Worm (Caenorhabditis elegans): Measurements from ENCODE around the gene nhr-186.
A peak's percentile ranks its signal among the peaks of the same experiment; 100 is the strongest.

nhr-186 gene

DNA sequence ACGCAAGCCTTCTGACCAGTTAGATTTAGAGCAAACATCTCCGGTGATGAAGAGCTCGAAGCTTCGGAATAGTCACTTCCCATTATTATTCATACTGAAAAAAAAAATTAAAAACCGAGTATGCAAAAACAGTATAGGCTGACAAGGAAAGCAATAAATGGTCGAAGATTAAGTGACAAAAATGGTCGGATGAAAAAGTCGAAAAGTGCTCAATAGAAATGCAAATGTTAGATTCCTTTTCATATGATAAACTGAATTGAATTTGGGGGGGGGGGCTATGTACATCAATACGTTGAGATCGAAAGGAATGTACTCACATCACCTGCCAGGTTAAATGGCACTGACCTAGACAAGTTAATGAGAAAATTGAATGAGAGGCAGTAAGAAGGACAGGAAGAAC lies 8.1 kb upstream of the nhr-186 start, which contains the start of gene nhr-187:
nhr-187 (minus strand) TSS at position 101 of the 400 bp plus-strand sequence.
- no peak for TF ChIP-seq mep-1 (tag; optimal IDR thresholded peaks at IDR 0.05)
- no peak for TF ChIP-seq ceh-63 (GFP tag; optimal IDR thresholded peaks at IDR 0.05)
- no peak for TF ChIP-seq zip-4 (GFP tag; optimal IDR thresholded peaks at IDR 0.05)
- no peak for TF ChIP-seq nhr-76 (tag; optimal IDR thresholded peaks at IDR 0.05)
- TF ChIP-seq elt-3 (tag; optimal IDR thresholded peaks at IDR 0.05), result no peak
- no peak for TF ChIP-seq fkh-10 (GFP tag; optimal IDR thresholded peaks at IDR 0.05)
- no peak for TF ChIP-seq C34B4.2 (tag; optimal IDR thresholded peaks at IDR 0.05)
- no peak for TF ChIP-seq nhr-19 (GFP tag; conservative IDR thresholded peaks at IDR 0.05)
- no peak for TF ChIP-seq blmp-1 (tag; optimal IDR thresholded peaks at IDR 0.05)
- no peak for TF ChIP-seq lin-13 (GFP tag; optimal IDR thresholded peaks at IDR 0.05)
- no peak for TF ChIP-seq ceh-82 (tag; optimal IDR thresholded peaks at IDR 0.05)
- no peak for TF ChIP-seq swsn-7 (tag; optimal IDR thresholded peaks at IDR 0.05)
- TF ChIP-seq unc-98 (GFP tag; IDR thresholded peaks at IDR 0.05), result no peak
- TF ChIP-seq unc-62 (GFP tag; optimal IDR thresholded peaks at IDR 0.05), result no peak
- no peak for TF ChIP-seq fkh-4 (tag; optimal IDR thresholded peaks at IDR 0.05; ENCODE audit: borderline replicate concordance)
- TF ChIP-seq unc-86 (tag; optimal IDR thresholded peaks at IDR 0.05), result no peak
- no peak for TF ChIP-seq alr-1 (tag; optimal IDR thresholded peaks at IDR 0.05; ENCODE audit: borderline replicate concordance)
- no peak for TF ChIP-seq fkh-8 (tag; optimal IDR thresholded peaks at IDR 0.05)
- TF ChIP-seq ama-1 (optimal IDR thresholded peaks at IDR 0.05), result no peak
- no peak for TF ChIP-seq irx-1 (tag; optimal IDR thresholded peaks at IDR 0.05)

DNA sequence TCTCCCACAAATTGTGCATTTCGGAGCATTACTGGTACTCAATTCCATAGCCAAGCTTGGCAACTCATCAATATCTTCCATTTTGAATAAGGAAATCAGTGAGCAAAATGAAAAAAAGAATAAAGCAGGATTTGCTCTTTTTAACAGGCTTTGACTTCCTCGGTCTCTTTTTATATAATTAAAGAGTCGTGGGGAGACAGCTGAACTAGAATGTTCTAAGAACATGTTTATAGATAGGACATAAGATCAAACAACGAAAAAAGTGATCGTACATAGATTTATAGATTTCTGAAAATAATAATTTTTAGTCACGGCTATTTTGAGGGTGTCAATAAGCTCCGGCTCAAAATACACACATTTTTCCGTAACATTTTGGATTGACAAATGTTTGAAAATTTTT lies 5.4 kb upstream of the nhr-186 start, which contains the start of gene nhr-189:
nhr-189 (minus strand) TSS at position 121 of the 400 bp plus-strand sequence.
- TF ChIP-seq nhr-71 (tag; optimal IDR thresholded peaks at IDR 0.05), result peak; percentile 32
- TF ChIP-seq dsc-1 (tag; optimal IDR thresholded peaks at IDR 0.05), result peak; percentile 62
- no peak for TF ChIP-seq ztf-11 (tag; optimal IDR thresholded peaks at IDR 0.05)
- TF ChIP-seq nhr-47 (tag; optimal IDR thresholded peaks at IDR 0.05), result peak; percentile 12
- peak; percentile 69 for TF ChIP-seq fkh-8 (tag; optimal IDR thresholded peaks at IDR 0.05)
- no peak for TF ChIP-seq unc-62 (GFP tag; optimal IDR thresholded peaks at IDR 0.05)
- no peak for TF ChIP-seq pag-3 (tag; optimal IDR thresholded peaks at IDR 0.05; ENCODE audit: borderline replicate concordance, insufficient read depth)
- peak; percentile 18 for TF ChIP-seq hlh-4 (tag; optimal IDR thresholded peaks at IDR 0.05)
- no peak for TF ChIP-seq ceh-82 (tag; optimal IDR thresholded peaks at IDR 0.05)
- TF ChIP-seq alr-1 (tag; optimal IDR thresholded peaks at IDR 0.05; ENCODE audit: borderline replicate concordance), result no peak
- TF ChIP-seq nhr-28 (tag; optimal IDR thresholded peaks at IDR 0.05), result no peak

DNA sequence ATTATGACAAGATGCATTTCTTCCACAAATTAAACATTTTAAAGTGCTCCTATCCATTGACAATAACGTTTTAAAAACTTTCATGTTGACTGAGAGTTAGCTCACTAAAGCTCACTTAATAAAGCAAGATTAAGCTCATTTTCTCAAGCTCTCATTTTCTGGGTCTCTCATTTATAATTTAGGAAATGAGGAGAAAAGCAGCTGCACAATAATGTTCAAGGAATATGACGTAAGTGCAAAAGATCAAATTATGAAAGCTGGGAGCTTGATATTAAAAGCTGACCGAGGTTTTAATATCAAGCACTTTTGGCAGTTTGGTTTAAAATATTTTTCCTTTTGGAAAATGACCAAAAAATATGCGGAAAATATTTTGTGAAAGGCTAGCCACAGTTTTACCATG lies 3.0 kb upstream of the nhr-186 start, which contains the start of gene nhr-188:
nhr-188 (minus strand) TSS at position 84 of the 400 bp plus-strand sequence.
- peak; percentile 43 for TF ChIP-seq nhr-47 (tag; optimal IDR thresholded peaks at IDR 0.05)
- TF ChIP-seq grh-1 (GFP tag; IDR thresholded peaks at IDR 0.05), result no peak
- no peak for TF ChIP-seq elt-3 (tag; optimal IDR thresholded peaks at IDR 0.05)
- no peak for TF ChIP-seq nhr-11 (tag; optimal IDR thresholded peaks at IDR 0.05)
- TF ChIP-seq egl-13 (tag; optimal IDR thresholded peaks at IDR 0.05), result no peak
- TF ChIP-seq mab-9 (GFP tag; IDR thresholded peaks at IDR 0.05), result no peak
- TF ChIP-seq ceh-90 (tag; optimal IDR thresholded peaks at IDR 0.05), result no peak
- peak; percentile 45 for TF ChIP-seq nhr-71 (tag; optimal IDR thresholded peaks at IDR 0.05)
- TF ChIP-seq dsc-1 (tag; optimal IDR thresholded peaks at IDR 0.05), result peak; percentile 86
- no peak for TF ChIP-seq aha-1 (tag; optimal IDR thresholded peaks at IDR 0.05)
- no peak for TF ChIP-seq mep-1 (tag; optimal IDR thresholded peaks at IDR 0.05)
- TF ChIP-seq fkh-8 (tag; optimal IDR thresholded peaks at IDR 0.05), result peak; percentile 72
- TF ChIP-seq ets-5 (GFP tag; IDR thresholded peaks at IDR 0.05), result no peak

DNA sequence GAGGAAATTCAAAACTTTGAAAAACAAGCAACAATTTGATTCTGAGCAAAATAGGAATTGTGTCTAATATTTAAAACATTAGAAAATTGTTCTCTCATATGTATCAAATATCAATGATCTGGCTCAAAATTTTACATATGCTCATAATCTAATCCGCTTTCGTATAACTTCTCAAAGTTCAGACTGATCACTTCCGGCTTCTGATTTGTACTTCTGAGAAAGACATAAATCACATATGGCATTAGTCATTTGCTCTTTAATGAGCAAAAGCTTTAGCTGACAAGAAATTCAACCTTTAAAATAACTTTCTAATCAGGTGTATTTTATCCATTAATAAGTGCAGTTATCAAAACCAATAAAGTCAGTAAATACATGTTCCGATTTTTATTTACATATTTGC lies 1.2 kb upstream of the nhr-186 start:
- TF ChIP-seq nhr-76 (tag; optimal IDR thresholded peaks at IDR 0.05) (no peak), pag-3 (tag; optimal IDR thresholded peaks at IDR 0.05; ENCODE audit: borderline replicate concordance, insufficient read depth) (no peak), efl-1 (optimal IDR thresholded peaks at IDR 0.05) (no peak), efl-1 (GFP tag; optimal IDR thresholded peaks at IDR 0.05 in 1 of 2) (no peak), unc-130 (tag; optimal IDR thresholded peaks at IDR 0.05) (no peak), fkh-4 (tag; optimal IDR thresholded peaks at IDR 0.05; ENCODE audit: borderline replicate concordance) (no peak), aha-1 (tag; optimal IDR thresholded peaks at IDR 0.05) (no peak), ets-5 (GFP tag; IDR thresholded peaks at IDR 0.05) (no peak), fos-1 (tag; optimal IDR thresholded peaks at IDR 0.05) (peak; percentile 29), nhr-84 (tag; optimal IDR thresholded peaks at IDR 0.05) (no peak), nhr-19 (GFP tag; conservative IDR thresholded peaks at IDR 0.05) (peak; percentile 18; the same call in 1 of the 2 replicates), skn-1 (tag; optimal IDR thresholded peaks at IDR 0.05) (no peak), C16A3.4 (tag; optimal IDR thresholded peaks at IDR 0.05) (no peak), ceh-90 (tag; optimal IDR thresholded peaks at IDR 0.05) (no peak), unc-86 (tag; optimal IDR thresholded peaks at IDR 0.05) (no peak), unc-30 (tag; optimal IDR thresholded peaks at IDR 0.05) (no peak), nhr-20 (tag; optimal IDR thresholded peaks at IDR 0.05) (peak; percentile 48), fkh-10 (GFP tag; optimal IDR thresholded peaks at IDR 0.05) (no peak), grh-1 (GFP tag; IDR thresholded peaks at IDR 0.05) (no peak), zag-1 (tag; optimal IDR thresholded peaks at IDR 0.05) (no peak), alr-1 (tag; optimal IDR thresholded peaks at IDR 0.05; ENCODE audit: borderline replicate concordance) (no peak), ceh-88 (GFP tag; IDR thresholded peaks at IDR 0.05) (no peak), unc-98 (GFP tag; IDR thresholded peaks at IDR 0.05) (no peak), jun-1 (tag; optimal IDR thresholded peaks at IDR 0.05) (no peak)

Measured in whole organism, L1 larva.